Worm (Caenorhabditis elegans): ENCODE measurements around the gene F54D5.24.

DNA sequence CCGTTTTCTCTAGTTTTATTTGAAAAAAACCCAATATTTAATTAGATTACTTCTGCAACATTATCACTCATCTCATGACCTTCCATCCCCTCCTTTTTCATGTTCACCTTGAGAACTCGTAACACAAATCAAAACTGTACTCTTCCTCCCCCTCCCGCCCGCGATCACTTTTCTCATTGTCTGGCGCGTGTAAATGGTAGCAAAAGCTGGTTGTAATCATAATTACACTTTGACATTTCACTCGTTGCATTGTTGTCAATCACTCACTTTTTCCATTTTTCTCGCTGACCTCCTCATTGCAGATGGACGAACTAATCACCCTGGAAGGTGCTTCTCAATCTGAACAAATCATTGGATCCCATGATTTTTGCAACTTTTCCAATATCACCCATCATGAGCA lies 45.4 kb upstream of the F54D5.24 start, which contains the start of gene npr-41:
- no peak for TF ChIP-seq flt-1 (GFP tag; IDR thresholded peaks at IDR 0.05)
- no peak for TF ChIP-seq tab-1 (GFP tag; IDR thresholded peaks at IDR 0.05)
- TF ChIP-seq klf-2 (GFP tag; conservative IDR thresholded peaks at IDR 0.05): no peak
- TF ChIP-seq ztf-29 (GFP tag; IDR thresholded peaks at IDR 0.05): no peak
- TF ChIP-seq T22C8.4 (GFP tag; IDR thresholded peaks at IDR 0.05): no peak

Measured in whole organism, midembryonic.